Worm (Caenorhabditis elegans) whole organism, L4 larva: ENCODE measurements around the gene Y37E11AL.3.

ENCODE experiments used
- ZK546.5 ChIP-seq, 2 experiments: sonication (generic microtip); optimal IDR thresholded peaks; 2 replicates each; lab custom pipeline; 2017; ENCODE audit warnings: missing biosample characterization in 2 of 2, missing genetic modification characterization in 2 of 2
- dmd-6 ChIP-seq: fragments of 200-800 bp; sonication (Bioruptor generic); IDR thresholded peaks from 2 replicates; pipeline ENCODE4 v1.3.6; 2022; ENCODE audit warnings: missing genetic modification reagents, missing genetic modification characterization, missing compliant biosample characterization
- dmd-8 ChIP-seq: fragments of 200-800 bp; sonication (Bioruptor generic); IDR thresholded peaks from 2 replicates; pipeline ENCODE4 v1.3.6; 2022; ENCODE audit warnings: missing genetic modification characterization, missing compliant biosample characterization
- duxl-1 ChIP-seq: sonication (generic microtip); optimal IDR thresholded peaks from 2 replicates; lab custom pipeline; 2016; ENCODE audit warnings: mild to moderate bottlenecking, missing genetic modification characterization, moderate library complexity, missing compliant biosample characterization; ENCODE audit not compliant: poor library complexity
- fos-1 ChIP-seq: fragments of 150-350 bp; optimal IDR thresholded peaks from 2 replicates; lab custom pipeline; 2014; ENCODE audit warnings: missing biosample characterization, missing genetic modification characterization
- hlh-11 ChIP-seq: fragments of 200-800 bp; sonication (Bioruptor generic); optimal IDR thresholded peaks from 2 replicates; lab custom pipeline; 2018; ENCODE audit warnings: mild to moderate bottlenecking, missing genetic modification characterization, missing compliant biosample characterization
- lin-13 ChIP-seq: fragments of 150-350 bp; optimal IDR thresholded peaks from 2 replicates; lab custom pipeline; 2014; ENCODE audit warnings: missing biosample characterization, missing genetic modification reagents, missing genetic modification characterization
- lin-15B ChIP-seq: fragments of 150-350 bp; sonication (generic microtip); optimal IDR thresholded peaks from 3 replicates; lab custom pipeline; 2014; ENCODE audit warnings: missing biosample characterization, missing genetic modification characterization
- lin-39 ChIP-seq: fragments of 150-350 bp; optimal IDR thresholded peaks from 2 replicates; lab custom pipeline; 2014; ENCODE audit warnings: missing biosample characterization, missing genetic modification reagents, missing genetic modification characterization
- nhr-41 ChIP-seq: fragments of 200-800 bp; sonication (Bioruptor generic); IDR thresholded peaks from 2 replicates; pipeline ENCODE4 v1.3.6; 2022; ENCODE audit warnings: missing genetic modification reagents, missing genetic modification characterization, missing compliant biosample characterization

DNA sequence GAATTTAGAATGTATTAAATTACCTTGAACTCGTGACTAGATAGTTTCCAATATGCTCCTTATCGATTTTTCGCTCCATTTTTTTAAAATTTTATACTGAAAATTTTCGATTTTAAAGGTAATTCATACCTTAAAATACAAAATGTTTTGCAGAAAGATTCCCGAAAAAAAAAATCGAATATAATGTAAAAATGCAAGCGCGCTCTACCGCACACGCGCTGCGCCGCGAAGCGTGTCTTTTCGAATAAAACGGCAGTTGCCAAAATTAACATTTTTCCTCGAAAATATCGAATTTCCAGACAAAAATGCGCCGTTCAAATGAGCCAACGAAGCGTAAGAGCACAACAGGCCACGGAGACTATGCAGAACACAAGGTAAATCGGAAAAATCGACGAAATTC lies at the start of gene Y37E11AL.3, which contains the start of gene taf-6.2:
- TF ChIP-seq lin-15B, result no peak
- no peak for TF ChIP-seq fos-1 (tag; lab: Kevin White, UChicago)
- no peak for TF ChIP-seq ZK546.5 (tag; optimal IDR thresholded peaks at IDR 0.05; lab: Kevin White, UChicago)
- no peak for TF ChIP-seq nhr-41 (GFP tag; lab: Robert Waterston, UW)
- TF ChIP-seq hlh-11, result no peak
- no peak for TF ChIP-seq dmd-8
- no peak for TF ChIP-seq lin-39 (tag; lab: Kevin White, UChicago)
- no peak for TF ChIP-seq duxl-1 (tag; lab: Kevin White, UChicago)
- no peak for TF ChIP-seq lin-13
- TF ChIP-seq dmd-6 (GFP tag; lab: Robert Waterston, UW), result no peak
